Fruit fly (Drosophila melanogaster) whole organism, embryonic: Measurements from ENCODE around the gene CG17549.
A peak's percentile ranks its signal among the peaks of the same experiment; 100 is the strongest.

Experiments used
- Atf6 ChIP-seq: fragments of 200-800 bp; sonication (Bioruptor generic); IDR thresholded peaks from 2 replicates; pipeline ENCODE4 v1.3.6; 2022; ENCODE audit warnings: missing biosample characterization, missing genetic modification characterization
- Bgb ChIP-seq: fragments of 200-800 bp; sonication (Bioruptor generic); IDR thresholded peaks from 2 replicates; pipeline ENCODE4 v1.3.6; 2022; ENCODE audit warnings: missing biosample characterization, missing genetic modification characterization; ENCODE audit not compliant: partially characterized antibody
- CG10274 ChIP-seq: fragments of 200-800 bp; sonication (Bioruptor generic); optimal IDR thresholded peaks from 3 replicates; lab custom pipeline; 2017; ENCODE audit warnings: missing biosample characterization, mild to moderate bottlenecking, missing genetic modification characterization
- CG12155 ChIP-seq: fragments of 200-800 bp; sonication (Bioruptor generic); optimal IDR thresholded peaks from 3 replicates; lab custom pipeline; 2016; ENCODE audit warnings: missing biosample characterization, missing genetic modification characterization
- CG12219 ChIP-seq: fragments of 200-800 bp; sonication (Bioruptor generic); optimal IDR thresholded peaks from 3 replicates; lab custom pipeline; 2018; ENCODE audit warnings: missing biosample characterization, mild to moderate bottlenecking, missing genetic modification characterization
- CG12659 ChIP-seq: fragments of 200-800 bp; sonication (Bioruptor generic); optimal IDR thresholded peaks from 3 replicates; lab custom pipeline; 2017; ENCODE audit warnings: mild to moderate bottlenecking, missing biosample characterization, missing genetic modification reagents, missing genetic modification characterization
- CG14860 ChIP-seq: fragments of 200-800 bp; sonication (Bioruptor generic); IDR thresholded peaks from 3 replicates; pipeline ENCODE4 v1.3.6; 2022; ENCODE audit warnings: missing biosample characterization, missing genetic modification characterization; ENCODE audit not compliant: partially characterized antibody
- CG16863 ChIP-seq: fragments of 200-800 bp; sonication (Bioruptor generic); optimal IDR thresholded peaks from 3 replicates; lab custom pipeline; 2016; ENCODE audit warnings: missing biosample characterization, missing genetic modification characterization
- CG2199 ChIP-seq: fragments of 200-800 bp; sonication (Bioruptor generic); IDR thresholded peaks from 3 replicates; pipeline ENCODE4 v1.3.6; 2022; ENCODE audit warnings: missing biosample characterization, missing genetic modification characterization
- CG31224 ChIP-seq: fragments of 200-800 bp; sonication (Bioruptor generic); IDR thresholded peaks from 2 replicates; pipeline ENCODE4 v1.3.6; 2022; ENCODE audit warnings: missing biosample characterization, missing genetic modification characterization
- CG3995 ChIP-seq: fragments of 200-800 bp; sonication (Bioruptor generic); optimal IDR thresholded peaks from 3 replicates; lab custom pipeline; 2016; ENCODE audit warnings: missing biosample characterization, missing genetic modification characterization
- CG7786 ChIP-seq: fragments of 200-800 bp; sonication (Bioruptor generic); optimal IDR thresholded peaks from 2 replicates; lab custom pipeline; 2016; ENCODE audit warnings: missing biosample characterization, missing genetic modification characterization
- CG7928 ChIP-seq: fragments of 200-800 bp; sonication (Bioruptor generic); optimal IDR thresholded peaks from 2 replicates; lab custom pipeline; 2017; ENCODE audit warnings: missing biosample characterization, mild to moderate bottlenecking, missing genetic modification characterization
- CG7987 ChIP-seq: fragments of 200-800 bp; sonication (Bioruptor generic); optimal IDR thresholded peaks from 2 replicates; lab custom pipeline; 2018; ENCODE audit warnings: missing biosample characterization, mild to moderate bottlenecking, missing genetic modification characterization, moderate library complexity
- CG8281 ChIP-seq: fragments of 200-800 bp; sonication (Bioruptor generic); optimal IDR thresholded peaks from 2 replicates; lab custom pipeline; 2018; ENCODE audit warnings: missing biosample characterization, mild to moderate bottlenecking, missing genetic modification characterization, moderate library complexity
- CG8290 ChIP-seq, 3 experiments: fragments of 200-800 bp; sonication (Bioruptor generic); optimal IDR thresholded peaks; 2 replicates each; lab custom pipeline; 2016 to 2019; ENCODE audit warnings: missing biosample characterization in 3 of 3, missing genetic modification characterization in 3 of 3, mild to moderate bottlenecking in 2 of 3, moderate library complexity in 1 of 3
- CG8924 ChIP-seq: fragments of 200-800 bp; optimal IDR thresholded peaks from 3 replicates; lab custom pipeline; 2019; ENCODE audit warnings: missing biosample characterization, mild to moderate bottlenecking, missing genetic modification characterization, moderate library complexity
- CG9215 ChIP-seq: fragments of 200-800 bp; sonication (Bioruptor generic); IDR thresholded peaks from 2 replicates; pipeline ENCODE4 v1.3.6; 2022; ENCODE audit warnings: missing biosample characterization, missing genetic modification characterization
- CTCF ChIP-seq: fragments of 200-800 bp; sonication (Bioruptor generic); optimal IDR thresholded peaks from 2 replicates; lab custom pipeline; 2017; ENCODE audit warnings: missing biosample characterization, mild to moderate bottlenecking, missing genetic modification characterization, moderate library complexity
- D19B ChIP-seq: fragments of 200-800 bp; sonication (Bioruptor generic); optimal IDR thresholded peaks from 2 replicates; lab custom pipeline; 2017; ENCODE audit warnings: missing biosample characterization, mild to moderate bottlenecking, missing genetic modification characterization
- Ets65A ChIP-seq: fragments of 200-800 bp; sonication (Bioruptor generic); peaks from one replicate; lab custom pipeline; 2016; ENCODE audit warnings: missing biosample characterization, missing genetic modification characterization
- Hand ChIP-seq: fragments of 200-800 bp; sonication (Bioruptor generic); optimal IDR thresholded peaks from 2 replicates; lab custom pipeline; 2017; ENCODE audit warnings: mild to moderate bottlenecking, missing biosample characterization, missing genetic modification reagents, missing genetic modification characterization
- HmgD ChIP-seq: fragments of 200-800 bp; sonication (Bioruptor generic); optimal IDR thresholded peaks from 3 replicates; lab custom pipeline; 2016; ENCODE audit warnings: missing biosample characterization, missing genetic modification characterization
- Med ChIP-seq: fragments of 200-800 bp; sonication (Bioruptor generic); peaks from one replicate; lab custom pipeline; 2016; ENCODE audit warnings: missing biosample characterization, missing genetic modification characterization, mild to moderate bottlenecking, inconsistent platforms, moderate library complexity
- NfI ChIP-seq: fragments of 200-800 bp; sonication (Bioruptor generic); optimal IDR thresholded peaks from 3 replicates; lab custom pipeline; 2018; ENCODE audit warnings: missing biosample characterization, mild to moderate bottlenecking, missing genetic modification characterization, moderate library complexity
- Opbp ChIP-seq: fragments of 200-800 bp; sonication (Bioruptor generic); IDR thresholded peaks from 3 replicates; pipeline ENCODE4 v1.3.6; 2022; ENCODE audit warnings: missing biosample characterization, missing genetic modification characterization; ENCODE audit not compliant: partially characterized antibody
- Pdp1 ChIP-seq, 2 experiments: fragments of 200-800 bp; sonication (Bioruptor generic); optimal IDR thresholded peaks; 3 replicates each; lab custom pipeline; 2016; ENCODE audit warnings: missing biosample characterization in 2 of 2, missing genetic modification characterization in 2 of 2, mild to moderate bottlenecking in 1 of 2, moderate library complexity in 1 of 2
- Poxn ChIP-seq: fragments of 200-800 bp; sonication (Bioruptor generic); IDR thresholded peaks from 2 replicates; pipeline ENCODE4 v1.3.6; 2022; ENCODE audit warnings: missing biosample characterization, missing genetic modification characterization
- Six4 ChIP-seq: fragments of 200-800 bp; sonication (Bioruptor generic); optimal IDR thresholded peaks from 2 replicates; lab custom pipeline; 2016; ENCODE audit warnings: missing biosample characterization, missing genetic modification characterization
- btn ChIP-seq: fragments of 200-800 bp; sonication (Bioruptor generic); optimal IDR thresholded peaks from 2 replicates; lab custom pipeline; 2016; ENCODE audit warnings: missing biosample characterization, missing genetic modification characterization
- cato ChIP-seq: fragments of 200-800 bp; sonication (Bioruptor generic); optimal IDR thresholded peaks from 2 replicates; lab custom pipeline; 2016; ENCODE audit warnings: missing biosample characterization, missing genetic modification characterization, borderline replicate concordance
- dysf ChIP-seq: fragments of 200-800 bp; sonication (Bioruptor generic); IDR thresholded peaks from 3 replicates; pipeline ENCODE4 v1.3.6; 2022; ENCODE audit warnings: missing biosample characterization, missing genetic modification characterization
- ewg ChIP-seq: fragments of 200-800 bp; sonication (Bioruptor generic); optimal IDR thresholded peaks from 3 replicates; lab custom pipeline; 2017; ENCODE audit warnings: mild to moderate bottlenecking, missing biosample characterization, missing genetic modification reagents, missing genetic modification characterization
- fru ChIP-seq: fragments of >200 bp; optimal IDR thresholded peaks from 2 replicates; lab custom pipeline; 2017
- fu2 ChIP-seq: fragments of 200-800 bp; sonication (Bioruptor generic); optimal IDR thresholded peaks from 2 replicates; lab custom pipeline; 2016; ENCODE audit warnings: missing biosample characterization, missing genetic modification characterization
- gem ChIP-seq: fragments of 200-800 bp; sonication (Bioruptor generic); optimal IDR thresholded peaks from 2 replicates; lab custom pipeline; 2019; ENCODE audit warnings: missing biosample characterization, mild to moderate bottlenecking, missing genetic modification characterization, moderate library complexity
- ham ChIP-seq: fragments of 200-800 bp; sonication (Bioruptor generic); IDR thresholded peaks from 2 replicates; pipeline ENCODE4 v1.3.6; 2022; ENCODE audit warnings: missing biosample characterization, missing genetic modification characterization
- ind ChIP-seq: fragments of 200-800 bp; sonication (Bioruptor generic); optimal IDR thresholded peaks from 3 replicates; lab custom pipeline; 2016; ENCODE audit warnings: missing biosample characterization, missing genetic modification characterization
- jigr1 ChIP-seq: fragments of 200-800 bp; sonication (Bioruptor generic); IDR thresholded peaks from 3 replicates; pipeline ENCODE4 v1.3.6; 2022; ENCODE audit warnings: missing biosample characterization, missing genetic modification characterization
- jing ChIP-seq: fragments of 200-800 bp; sonication (Bioruptor generic); optimal IDR thresholded peaks from 2 replicates; lab custom pipeline; 2018; ENCODE audit warnings: missing biosample characterization, mild to moderate bottlenecking, missing genetic modification characterization
- ken ChIP-seq: fragments of 200-800 bp; sonication (Bioruptor generic); IDR thresholded peaks from 3 replicates; pipeline ENCODE4 v1.3.6; 2022; ENCODE audit warnings: missing biosample characterization, missing genetic modification characterization
- nom ChIP-seq: fragments of 200-800 bp; sonication (Bioruptor generic); optimal IDR thresholded peaks from 2 replicates; lab custom pipeline; 2017; ENCODE audit warnings: missing biosample characterization, missing genetic modification characterization, mild to moderate bottlenecking, moderate library complexity, missing genetic modification reagents
- otp ChIP-seq: fragments of 200-800 bp; sonication (Bioruptor generic); IDR thresholded peaks from 3 replicates; pipeline ENCODE4, ENCODE4 v1.3.6; 2022; ENCODE audit warnings: missing biosample characterization, missing genetic modification characterization
- p53 ChIP-seq: fragments of 200-800 bp; sonication (Bioruptor generic); optimal IDR thresholded peaks from 2 replicates; lab custom pipeline; 2016; ENCODE audit warnings: missing biosample characterization, missing genetic modification characterization
- pita ChIP-seq: fragments of 200-800 bp; sonication (Bioruptor generic); optimal IDR thresholded peaks from 2 replicates; lab custom pipeline; 2017; ENCODE audit warnings: missing biosample characterization, mild to moderate bottlenecking, missing genetic modification characterization
- pum ChIP-seq: fragments of 200-800 bp; sonication (Bioruptor generic); optimal IDR thresholded peaks from 2 replicates; lab custom pipeline; 2016; ENCODE audit warnings: missing biosample characterization, missing genetic modification characterization
- sens ChIP-seq: fragments of 200-800 bp; sonication (Bioruptor generic); peaks from one replicate; lab custom pipeline; 2016; ENCODE audit warnings: missing biosample characterization, missing genetic modification characterization
- so ChIP-seq: fragments of 200-800 bp; sonication (Bioruptor generic); IDR thresholded peaks from 3 replicates; pipeline ENCODE4 v1.3.6; 2022; ENCODE audit warnings: missing biosample characterization, missing genetic modification characterization
- unpg ChIP-seq: fragments of 200-800 bp; sonication (Bioruptor generic); optimal IDR thresholded peaks from 3 replicates; lab custom pipeline; 2018; ENCODE audit warnings: missing biosample characterization, mild to moderate bottlenecking, missing genetic modification characterization, moderate library complexity
- wdn ChIP-seq: fragments of 200-800 bp; sonication (Bioruptor generic); IDR thresholded peaks from 2 replicates; pipeline ENCODE4 v1.3.6; 2022; ENCODE audit warnings: missing biosample characterization, missing genetic modification characterization

Gene CG17549

dm6 chr2L:19380630-19381029 lies 9.2 kb downstream of the CG17549 start, which contains the start of gene CG17350 (continued):
- TF ChIP-seq CG10274 (no peak), CG14860 (GFP tag; lab: Robert Waterston, UW) (no peak), nom (no peak), CG7987 (GFP tag; lab: Kevin White, UChicago) (no peak), Atf6 (GFP tag; lab: Robert Waterston, UW) (no peak)

dm6 chr2L:19378620-19379019 lies 11.3 kb downstream of the CG17549 start:
- TF ChIP-seq CTCF: peak; percentile 55
- peak; percentile 26; the same call in 1 of the 3 replicates for TF ChIP-seq Opbp
- TF ChIP-seq pum (GFP tag; lab: Kevin White, UChicago): no peak
- TF ChIP-seq HmgD (GFP tag; lab: Kevin White, UChicago): no peak
- TF ChIP-seq CG31224 (GFP tag; lab: Robert Waterston, UW): no peak
- peak; percentile 37 for TF ChIP-seq pita (GFP tag; lab: Kevin White, UChicago)
- no peak for TF ChIP-seq ken
- TF ChIP-seq jigr1: no peak
- no peak for TF ChIP-seq CG16863 (GFP tag; lab: Kevin White, UChicago)
- no peak for TF ChIP-seq CG8290 (GFP tag; optimal IDR thresholded peaks at IDR 0.05; lab: Kevin White, UChicago)
- peak in 1 of 2 experiments; percentile 15 for TF ChIP-seq CG8290 (tag; optimal IDR thresholded peaks at IDR 0.05; lab: Kevin White, UChicago)
- no peak for TF ChIP-seq CG12659 (GFP tag; lab: Kevin White, UChicago)
- peak; percentile 58 for TF ChIP-seq sens
- peak in 1 of 2 experiments; percentile 81 for TF ChIP-seq Pdp1 (GFP tag; optimal IDR thresholded peaks at IDR 0.05; lab: Kevin White, UChicago)
- TF ChIP-seq CG9215: no peak
- TF ChIP-seq dysf (GFP tag; lab: Robert Waterston, UW): 0 out of 3 replicates have a peak, but pooled peaks have one; percentile 4
- TF ChIP-seq CG2199 (GFP tag; lab: Robert Waterston, UW): 0 out of 3 replicates have a peak, but pooled peaks have one; percentile 56
- no peak for TF ChIP-seq CG3995 (GFP tag; lab: Kevin White, UChicago)
- no peak for TF ChIP-seq Hand (GFP tag; lab: Kevin White, UChicago)
- no peak for TF ChIP-seq ind (GFP tag; lab: Kevin White, UChicago)
- no peak for TF ChIP-seq Poxn (GFP tag; lab: Robert Waterston, UW)
- no peak for TF ChIP-seq cato (GFP tag; lab: Kevin White, UChicago)
- TF ChIP-seq CG8924: no peak
- TF ChIP-seq CG8281 (tag; lab: Kevin White, UChicago): no peak
- TF ChIP-seq jing: no peak
- no peak for TF ChIP-seq fru (lab: Kevin White, UChicago)
- TF ChIP-seq fu2 (GFP tag; lab: Kevin White, UChicago): no peak
- peak; percentile 26 for TF ChIP-seq Med (GFP tag; lab: Kevin White, UChicago)
- peak; percentile 83 for TF ChIP-seq Ets65A (GFP tag; lab: Kevin White, UChicago)
- TF ChIP-seq CG7786: no peak
- TF ChIP-seq p53 (GFP tag; lab: Kevin White, UChicago): no peak
- no peak for TF ChIP-seq D19B

- peak; percentile 73 for TF ChIP-seq gem (tag; lab: Kevin White, UChicago)
- no peak for TF ChIP-seq ham (GFP tag; lab: Robert Waterston, UW)
- TF ChIP-seq wdn (GFP tag; lab: Robert Waterston, UW): no peak
- no peak for TF ChIP-seq Bgb (GFP tag; lab: Robert Waterston, UW)
- no peak for TF ChIP-seq CG7928
- peak; percentile 56 for TF ChIP-seq unpg
- TF ChIP-seq CG12219 (GFP tag; lab: Kevin White, UChicago): peak; percentile 36
- TF ChIP-seq so (GFP tag; lab: Robert Waterston, UW): no peak
- peak; percentile 5 for TF ChIP-seq ewg (GFP tag; lab: Kevin White, UChicago)
- TF ChIP-seq otp (GFP tag; lab: Robert Waterston, UW): no peak
- TF ChIP-seq NfI (GFP tag; lab: Kevin White, UChicago): no peak
- no peak for TF ChIP-seq Six4 (GFP tag; lab: Kevin White, UChicago)
- peak; percentile 33 for TF ChIP-seq CG12155 (GFP tag; lab: Kevin White, UChicago)
- peak; percentile 29 for TF ChIP-seq btn (GFP tag; lab: Kevin White, UChicago)
These were observed 12.5 kb downstream of the CG17549 start for dm6 chr2L:19377129-19378083.
